Worm (Caenorhabditis elegans) whole organism, L2 larva: ENCODE measurements around the gene ptr-13.

Experiments used
- F13H6.1 ChIP-seq: sonication (generic microtip); optimal IDR thresholded peaks from 2 replicates; lab custom pipeline; 2016; ENCODE audit warnings: missing genetic modification characterization, missing compliant biosample characterization
- R02D3.7 ChIP-seq: fragments of 150-350 bp; optimal IDR thresholded peaks from 2 replicates; lab custom pipeline; 2014; ENCODE audit warnings: missing biosample characterization, missing genetic modification characterization
- Y55F3AM.14 ChIP-seq: fragments of 200-800 bp; sonication (Bioruptor generic); optimal IDR thresholded peaks from 2 replicates; lab custom pipeline; 2018; ENCODE audit warnings: mild to moderate bottlenecking, missing genetic modification characterization, missing compliant biosample characterization
- ZK546.5 ChIP-seq: sonication (generic microtip); optimal IDR thresholded peaks from 2 replicates; lab custom pipeline; 2017; ENCODE audit warnings: missing biosample characterization, missing genetic modification characterization
- alr-1 ChIP-seq: fragments of 150-350 bp; optimal IDR thresholded peaks from 2 replicates; lab custom pipeline; 2014; ENCODE audit warnings: missing biosample characterization, missing genetic modification characterization
- aly-2 ChIP-seq: fragments of 150-350 bp; optimal IDR thresholded peaks from 2 replicates; lab custom pipeline; 2014; ENCODE audit warnings: missing biosample characterization, missing genetic modification characterization
- blmp-1 ChIP-seq: sonication (generic microtip); optimal IDR thresholded peaks from 2 replicates; lab custom pipeline; 2017; ENCODE audit warnings: missing genetic modification characterization, mild to moderate bottlenecking, missing compliant biosample characterization, antibody characterized with exemption, moderate library complexity; ENCODE audit not compliant: insufficient read depth
- ceh-82 ChIP-seq: fragments of 150-350 bp; optimal IDR thresholded peaks from 2 replicates; lab custom pipeline; 2014; ENCODE audit warnings: missing biosample characterization, missing genetic modification characterization
- crh-2 ChIP-seq: sonication (generic microtip); optimal IDR thresholded peaks from 2 replicates; lab custom pipeline; 2017; ENCODE audit warnings: missing biosample characterization, missing genetic modification characterization
- dmd-4 ChIP-seq: sonication (generic microtip); optimal IDR thresholded peaks from 2 replicates; lab custom pipeline; 2017; ENCODE audit warnings: missing biosample characterization, missing genetic modification characterization
- egl-27 ChIP-seq: sonication (generic microtip); optimal IDR thresholded peaks from 3 replicates; lab custom pipeline; 2017; ENCODE audit warnings: missing biosample characterization, missing genetic modification reagents, missing genetic modification characterization
- elt-1 ChIP-seq: fragments of 150-350 bp; optimal IDR thresholded peaks from 2 replicates; lab custom pipeline; 2014; ENCODE audit warnings: missing biosample characterization, missing genetic modification characterization
- fos-1 ChIP-seq: fragments of 150-350 bp; optimal IDR thresholded peaks from 2 replicates; lab custom pipeline; 2014; ENCODE audit warnings: missing biosample characterization, missing genetic modification characterization
- lin-11 ChIP-seq: fragments of 150-350 bp; sonication (generic microtip); optimal IDR thresholded peaks from 2 replicates; lab custom pipeline; 2014; ENCODE audit warnings: missing biosample characterization, missing genetic modification characterization, inconsistent platforms, mixed read lengths
- lin-13 ChIP-seq: fragments of 150-350 bp; optimal IDR thresholded peaks from 2 replicates; lab custom pipeline; 2014; ENCODE audit warnings: missing biosample characterization, missing genetic modification reagents, missing genetic modification characterization
- lsy-2 ChIP-seq, 2 experiments: fragments of 150-350 bp in 1 of 2; sonication (generic microtip) in 1 of 2; optimal IDR thresholded peaks; 2 replicates each; lab custom pipeline; 2014 to 2017; ENCODE audit warnings: missing biosample characterization in 2 of 2, missing genetic modification characterization in 2 of 2
- mbf-1 ChIP-seq: sonication (generic microtip); optimal IDR thresholded peaks from 2 replicates; lab custom pipeline; 2017; ENCODE audit warnings: missing biosample characterization, missing genetic modification characterization
- nhr-21 ChIP-seq: fragments of 150-350 bp; optimal IDR thresholded peaks from 2 replicates; lab custom pipeline; 2014; ENCODE audit warnings: missing biosample characterization, missing genetic modification characterization
- nhr-23 ChIP-seq: fragments of 150-350 bp; optimal IDR thresholded peaks from 2 replicates; lab custom pipeline; 2014; ENCODE audit warnings: missing biosample characterization, missing genetic modification reagents, missing genetic modification characterization
- nhr-237 ChIP-seq: fragments of 150-350 bp; optimal IDR thresholded peaks from 2 replicates; lab custom pipeline; 2014; ENCODE audit warnings: missing biosample characterization, missing genetic modification characterization
- peb-1 ChIP-seq: fragments of 150-350 bp; optimal IDR thresholded peaks from 2 replicates; lab custom pipeline; 2014; ENCODE audit warnings: missing biosample characterization, missing genetic modification characterization
- skn-1 ChIP-seq: sonication (generic microtip); optimal IDR thresholded peaks from 2 replicates; lab custom pipeline; 2017; ENCODE audit warnings: missing biosample characterization, missing genetic modification characterization
- sma-3 ChIP-seq: sonication (generic microtip); optimal IDR thresholded peaks from 2 replicates; lab custom pipeline; 2016; ENCODE audit warnings: missing genetic modification reagents, missing genetic modification characterization, missing compliant biosample characterization
- sma-9 ChIP-seq, 2 experiments: fragments of 150-350 bp in 1 of 2; sonication (generic microtip) in 1 of 2; optimal IDR thresholded peaks; 2 replicates each; lab custom pipeline; 2014 to 2016; ENCODE audit warnings: missing genetic modification characterization in 2 of 2, mild to moderate bottlenecking in 1 of 2, missing biosample characterization in 1 of 2, missing compliant biosample characterization in 1 of 2, missing genetic modification reagents in 1 of 2, moderate library complexity in 1 of 2
- snpc-4 ChIP-seq: fragments of 150-350 bp; optimal IDR thresholded peaks from 2 replicates; lab custom pipeline; 2014; ENCODE audit warnings: missing biosample characterization, missing genetic modification characterization
- unc-62 ChIP-seq: fragments of 150-350 bp; optimal IDR thresholded peaks from 2 replicates; lab custom pipeline; 2014; ENCODE audit warnings: missing biosample characterization, missing genetic modification reagents, missing genetic modification characterization
- zag-1 ChIP-seq: fragments of 150-350 bp; optimal IDR thresholded peaks from 2 replicates; lab custom pipeline; 2014; ENCODE audit warnings: missing biosample characterization, missing genetic modification characterization
- ztf-1 ChIP-seq: fragments of 200-800 bp; sonication (Bioruptor generic); conservative IDR thresholded peaks from 2 replicates; pipeline ENCODE4 v1.3.6; 2022; ENCODE audit warnings: missing genetic modification characterization, missing compliant biosample characterization

The ptr-13 gene

DNA sequence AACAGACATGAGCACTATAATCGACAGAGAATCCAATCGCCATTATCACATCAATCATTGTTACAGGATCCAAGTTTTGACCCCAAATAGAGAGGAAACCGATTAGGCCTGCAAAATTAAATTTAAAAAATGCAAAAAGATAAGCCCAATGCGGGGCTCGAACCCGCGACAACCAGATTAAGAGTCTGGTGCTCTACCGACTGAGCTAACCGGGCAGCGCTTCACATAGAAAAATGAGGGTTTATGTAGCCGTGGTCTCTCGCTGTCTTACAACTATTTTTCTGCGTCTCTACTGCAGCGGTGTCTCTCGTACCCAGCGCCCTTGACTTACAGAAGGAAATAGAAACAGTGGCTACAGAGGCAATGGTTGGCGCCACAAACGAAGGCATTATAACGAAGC lies 4.6 kb downstream of the ptr-13 start (continued):
- TF ChIP-seq lsy-2 (tag; optimal IDR thresholded peaks at IDR 0.05; lab: Kevin White, UChicago) (peak; percentile 45 to 49), zag-1 (tag; lab: Kevin White, UChicago) (no peak), nhr-237 (tag; lab: Kevin White, UChicago) (no peak), nhr-21 (tag; lab: Kevin White, UChicago) (peak; percentile 8), crh-2 (tag; lab: Kevin White, UChicago) (peak; percentile 31), sma-3 (GFP tag; lab: Kevin White, UChicago) (peak; percentile 45), alr-1 (no peak)
- TF ChIP-seq, all 48 proteins: peak for 13

DNA sequence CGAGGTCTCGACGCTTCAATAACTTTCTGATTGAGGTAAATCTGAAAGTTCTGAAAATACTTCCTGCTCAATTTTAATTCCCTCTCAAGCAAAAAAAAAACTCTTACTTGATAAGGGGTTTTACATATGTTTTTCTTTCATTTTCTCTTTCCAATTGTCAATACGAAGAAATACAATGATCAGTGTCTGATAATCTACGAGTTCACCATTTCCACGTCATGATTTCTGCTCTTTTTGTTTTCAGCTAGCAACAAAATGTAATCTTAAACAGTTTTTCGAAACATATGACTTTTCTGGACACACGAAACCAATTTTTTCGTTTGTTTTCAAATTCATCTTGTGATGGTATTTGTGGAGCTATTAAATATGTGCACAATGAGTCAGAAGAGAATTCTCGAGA lies 6.1 kb downstream of the ptr-13 start:
- TF ChIP-seq crh-2 (tag; lab: Kevin White, UChicago) (peak; percentile 9), nhr-21 (tag; lab: Kevin White, UChicago) (no peak), F13H6.1 (tag; lab: Kevin White, UChicago) (no peak), ztf-1 (no peak)

DNA sequence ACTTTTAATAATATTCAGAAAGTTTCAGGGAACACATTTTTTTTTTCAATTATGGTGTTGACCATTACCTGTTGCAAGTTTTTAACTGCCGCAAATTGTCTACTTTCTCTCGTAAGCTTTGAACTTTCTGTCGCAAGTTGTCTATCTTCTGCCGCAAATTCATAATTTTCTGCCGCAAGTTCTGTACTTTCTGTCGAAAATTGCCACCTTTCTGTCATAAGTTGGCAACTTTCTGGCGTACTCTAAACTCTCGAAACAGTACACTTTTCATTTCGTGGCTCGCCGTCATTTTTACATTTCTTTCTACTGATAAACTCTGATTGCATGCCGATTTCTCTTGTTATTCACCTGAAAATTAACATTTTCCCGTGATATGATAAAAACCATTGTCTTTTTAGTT lies 6.9 kb downstream of the ptr-13 start:
- peak; percentile 8 for TF ChIP-seq fos-1 (tag; lab: Kevin White, UChicago)
- no peak for TF ChIP-seq snpc-4 (tag; lab: Kevin White, UChicago)
- TF ChIP-seq ceh-82 (tag; lab: Kevin White, UChicago) = no peak
- no peak for TF ChIP-seq F13H6.1 (tag; lab: Kevin White, UChicago)
- no peak for TF ChIP-seq Y55F3AM.14
- TF ChIP-seq skn-1 (tag; lab: Kevin White, UChicago) = no peak
- TF ChIP-seq, all 48 proteins: peak for 1

DNA sequence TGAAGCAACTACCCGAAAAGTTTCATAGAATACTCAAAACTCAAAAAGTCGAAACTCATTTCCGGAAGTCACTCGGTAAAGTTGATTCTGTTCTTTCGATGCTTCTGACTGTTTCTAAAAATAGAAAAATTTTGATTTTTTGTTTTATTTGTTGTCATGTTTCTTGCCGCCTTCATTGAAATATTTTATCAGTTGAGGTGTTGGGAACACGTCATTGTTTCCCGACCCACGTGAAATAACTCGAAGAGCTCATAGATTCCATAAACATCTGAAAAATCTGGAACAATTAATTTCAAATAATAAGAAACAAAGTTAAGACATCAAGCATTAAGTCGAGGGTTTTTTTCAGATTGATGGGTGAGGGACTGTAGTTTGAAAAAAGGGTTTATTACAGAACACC lies 7.3 kb downstream of the ptr-13 start:
- TF ChIP-seq crh-2 (tag; lab: Kevin White, UChicago) (peak; percentile 14), lin-11 (tag; lab: Kevin White, UChicago) (no peak)
- TF ChIP-seq, all 48 proteins: peak for 1

DNA sequence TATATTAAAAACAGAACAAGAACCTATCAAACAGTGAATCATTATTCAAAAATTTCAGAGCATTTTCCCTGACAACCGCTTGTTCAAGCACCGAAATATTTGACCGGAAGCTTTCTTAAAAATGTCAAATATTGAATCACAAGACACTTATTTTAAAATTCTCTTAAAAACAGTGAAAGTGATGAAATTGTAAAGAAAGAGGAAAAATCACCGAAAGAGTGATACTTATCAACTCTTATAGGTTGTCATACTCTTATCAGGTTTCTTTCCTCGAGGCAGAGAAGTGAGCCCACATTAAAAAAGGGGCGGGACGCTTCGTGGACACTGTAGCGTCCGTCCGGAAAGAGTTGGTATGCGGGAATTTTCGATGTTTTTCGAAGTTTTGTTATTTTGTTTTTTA lies 8.5 kb downstream of the ptr-13 start:
- TF ChIP-seq crh-2 (tag; lab: Kevin White, UChicago) (no peak), peb-1 (tag; lab: Kevin White, UChicago) (no peak), R02D3.7 (tag; lab: Kevin White, UChicago) (no peak), fos-1 (tag; lab: Kevin White, UChicago) (peak; percentile 68), blmp-1 (tag; lab: Kevin White, UChicago) (peak; percentile 13), dmd-4 (no peak), lin-13 (GFP tag; lab: Kevin White, UChicago) (no peak), elt-1 (tag; lab: Kevin White, UChicago) (no peak), mbf-1 (tag; lab: Kevin White, UChicago) (no peak), ZK546.5 (tag; lab: Kevin White, UChicago) (no peak), snpc-4 (tag; lab: Kevin White, UChicago) (no peak), nhr-23 (tag; lab: Kevin White, UChicago) (no peak), aly-2 (tag; lab: Kevin White, UChicago) (no peak)

DNA sequence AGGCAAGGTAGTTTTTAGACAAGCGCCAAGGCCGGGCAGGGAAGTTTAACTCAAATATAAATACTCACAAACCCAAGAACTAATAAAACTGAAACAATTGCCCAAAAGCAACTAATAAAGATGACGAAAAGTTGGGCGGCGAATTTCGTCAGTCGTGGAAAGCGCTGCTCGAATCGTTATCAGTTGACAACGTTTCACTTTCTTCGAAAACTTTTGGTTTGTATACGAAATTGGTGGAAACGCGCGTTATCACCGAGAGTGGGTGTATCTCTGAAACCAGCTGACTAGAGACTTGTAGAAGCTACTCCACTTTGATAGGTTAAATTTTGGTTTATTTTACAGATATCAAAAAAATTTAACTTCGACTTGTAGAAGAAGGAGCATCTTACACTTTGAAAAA lies 9.2 kb downstream of the ptr-13 start:
- TF ChIP-seq sma-3 (GFP tag; lab: Kevin White, UChicago) (no peak), egl-27 (tag; lab: Kevin White, UChicago) (no peak), alr-1 (no peak), nhr-237 (tag; lab: Kevin White, UChicago) (no peak), fos-1 (tag; lab: Kevin White, UChicago) (peak; percentile 55), lin-11 (tag; lab: Kevin White, UChicago) (no peak), sma-9 (GFP tag; optimal IDR thresholded peaks at IDR 0.05; lab: Kevin White, UChicago) (peak; percentile 33), sma-9 (tag; optimal IDR thresholded peaks at IDR 0.05; lab: Kevin White, UChicago) (no peak), R02D3.7 (tag; lab: Kevin White, UChicago) (no peak), blmp-1 (tag; lab: Kevin White, UChicago) (no peak)
- TF ChIP-seq, all 48 proteins: peak for 2

DNA sequence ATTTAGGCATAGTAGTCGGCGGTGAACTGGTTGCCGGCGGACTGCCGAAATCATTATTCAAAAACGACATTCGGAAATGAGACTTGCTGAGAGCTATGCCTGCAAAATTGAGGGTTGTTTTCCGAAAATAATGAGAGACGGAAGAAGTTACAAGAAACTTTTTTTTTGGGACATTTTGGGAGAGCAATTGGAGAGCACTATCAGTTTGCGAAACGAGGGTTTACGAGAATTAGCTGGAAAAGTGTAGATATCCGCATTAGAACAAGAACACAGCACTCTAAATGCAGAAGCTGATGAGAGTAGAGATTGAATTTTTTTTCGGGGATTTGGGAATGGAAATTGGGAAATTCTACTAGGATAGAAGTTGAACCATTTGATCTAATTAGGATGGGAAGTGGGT lies 9.8 kb downstream of the ptr-13 start, which contains the start of gene pqm-1:
Gene pqm-1, minus strand, starts transcription at position 101 of the 400 bp plus-strand sequence.
- TF ChIP-seq unc-62 (no peak), sma-3 (GFP tag; lab: Kevin White, UChicago) (no peak)
